Fruit fly (Drosophila melanogaster): ENCODE results near the gene kmr.

- TF ChIP-seq CG8478 (optimal IDR thresholded peaks at IDR 0.05) (no peak), CTCF (optimal IDR thresholded peaks at IDR 0.05) (no peak)
These were observed 42.1 kb upstream of the kmr start for dm6 chr3R:13672898-13673297.
